Worm (Caenorhabditis elegans) whole organism, early embryonic: ENCODE results near the gene B0244.5.

Experiments
- F13C5.2 ChIP-seq: sonication (generic microtip); optimal IDR thresholded peaks from 2 replicates; lab custom pipeline; 2017; ENCODE audit warnings: mild to moderate bottlenecking, missing genetic modification characterization, inconsistent platforms, missing compliant biosample characterization
- ama-1 ChIP-seq: fragments of 150-350 bp; optimal IDR thresholded peaks from 2 replicates; lab custom pipeline; 2014
- ets-7 ChIP-seq: sonication (generic microtip); optimal IDR thresholded peaks from 2 replicates; lab custom pipeline; 2016; ENCODE audit warnings: missing genotype, missing genetic modification characterization, missing compliant biosample characterization
- tbx-11 ChIP-seq: fragments of 200-800 bp; sonication (Bioruptor generic); IDR thresholded peaks from 2 replicates; pipeline ENCODE4 v1.3.6; 2022; ENCODE audit warnings: missing genetic modification characterization, missing compliant biosample characterization
- tra-4 ChIP-seq: sonication (generic microtip); optimal IDR thresholded peaks from 2 replicates; lab custom pipeline; 2017; ENCODE audit warnings: missing genetic modification characterization, missing compliant biosample characterization

DNA sequence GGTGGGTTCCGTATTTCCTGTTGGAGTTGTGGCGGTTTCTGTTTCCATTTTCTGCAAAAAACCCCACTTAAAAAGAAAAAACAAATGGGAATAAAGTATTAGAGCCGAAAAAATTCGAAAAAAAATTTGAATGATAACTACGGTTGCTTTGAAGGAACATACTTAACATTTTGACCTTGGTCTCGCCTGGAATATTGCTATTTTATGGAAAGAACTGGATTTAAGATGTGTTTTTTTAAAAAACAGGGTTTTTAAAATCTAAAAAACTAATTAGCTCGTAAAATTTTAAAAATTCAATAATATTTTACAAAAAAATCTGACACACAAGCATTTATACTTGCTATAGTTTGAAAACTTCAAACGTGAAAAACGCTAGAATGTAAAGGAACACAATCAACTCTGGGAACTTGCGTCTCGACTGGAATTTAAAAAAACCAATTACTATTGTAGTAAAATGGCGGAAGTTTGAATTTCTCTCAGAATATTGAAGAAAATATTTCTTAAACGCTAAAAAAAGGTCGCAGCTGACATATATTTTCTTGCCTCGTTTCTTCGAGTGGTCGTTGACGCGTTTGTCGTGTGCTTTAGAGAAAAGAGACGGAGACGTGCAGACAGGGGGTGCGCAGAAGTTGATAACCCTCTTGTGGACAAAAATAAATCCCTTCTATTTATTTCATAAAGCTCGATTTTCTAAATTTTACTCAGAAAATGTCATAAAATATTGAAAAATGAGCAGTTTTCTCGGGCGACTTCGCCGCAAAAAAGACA lies 46.5 kb upstream of the B0244.5 start, which contains the start of the genes lgg-3 and rgs-5:
- TF ChIP-seq ama-1 (lab: Kevin White, UChicago) (no peak), ets-7 (tag; lab: Kevin White, UChicago) (no peak), tbx-11 (GFP tag; lab: Robert Waterston, UW) (no peak), F13C5.2 (tag; lab: Kevin White, UChicago) (no peak), tra-4 (tag; lab: Kevin White, UChicago) (no peak)
